Fruit fly (Drosophila melanogaster) whole organism, embryonic: ENCODE data around the gene CG12012.
A peak's percentile ranks its signal among the peaks of the same experiment; 100 is the strongest.

Experiments
- Bgb ChIP-seq: fragments of 200-800 bp; sonication (Bioruptor generic); IDR thresholded peaks from 2 replicates; pipeline ENCODE4 v1.3.6; 2022; ENCODE audit warnings: missing biosample characterization, missing genetic modification characterization; ENCODE audit not compliant: partially characterized antibody
- CG11247 ChIP-seq: fragments of 200-800 bp; sonication (Bioruptor generic); IDR thresholded peaks from 2 replicates; pipeline ENCODE4 v1.3.6; 2022; ENCODE audit warnings: missing biosample characterization, missing genetic modification characterization
- CG11504 ChIP-seq: fragments of 200-800 bp; sonication (Bioruptor generic); optimal IDR thresholded peaks from 3 replicates; lab custom pipeline; 2019; ENCODE audit warnings: missing biosample characterization, mild to moderate bottlenecking, missing genetic modification characterization, moderate library complexity
- CG11696 ChIP-seq: fragments of 200-800 bp; sonication (Bioruptor generic); IDR thresholded peaks from 2 replicates; pipeline ENCODE4 v1.3.6; 2022; ENCODE audit warnings: missing biosample characterization, missing genetic modification characterization
- CG14710 ChIP-seq: fragments of 200-800 bp; sonication (Bioruptor generic); optimal IDR thresholded peaks from 3 replicates; lab custom pipeline; 2019; ENCODE audit warnings: missing biosample characterization, mild to moderate bottlenecking, missing genetic modification characterization, moderate library complexity
- CG1529 ChIP-seq: fragments of 200-800 bp; sonication (Bioruptor generic); optimal IDR thresholded peaks from 3 replicates; lab custom pipeline; 2018; ENCODE audit warnings: missing biosample characterization, missing genetic modification characterization
- CG1647 ChIP-seq: fragments of 200-800 bp; sonication (Bioruptor generic); optimal IDR thresholded peaks from 3 replicates; lab custom pipeline; 2016; ENCODE audit warnings: missing biosample characterization, missing genetic modification characterization
- CG17328 ChIP-seq: fragments of 200-800 bp; sonication (Bioruptor generic); IDR thresholded peaks from 2 replicates; pipeline ENCODE4 v1.3.6; 2022; ENCODE audit warnings: missing biosample characterization, missing genetic modification characterization
- CG17361 ChIP-seq: fragments of 200-800 bp; sonication (Bioruptor generic); IDR thresholded peaks from 3 replicates; pipeline ENCODE4 v1.3.6; 2022; ENCODE audit warnings: missing biosample characterization, missing genetic modification characterization
- CG17912 ChIP-seq: fragments of 200-800 bp; sonication (Bioruptor generic); optimal IDR thresholded peaks from 2 replicates; lab custom pipeline; 2018; ENCODE audit warnings: missing biosample characterization, mild to moderate bottlenecking, missing genetic modification characterization
- CG32532 ChIP-seq: fragments of 200-800 bp; sonication (Bioruptor generic); IDR thresholded peaks from 2 replicates; pipeline ENCODE4 v1.3.6; 2022; ENCODE audit warnings: missing biosample characterization, missing genetic modification characterization
- CG32767 ChIP-seq: fragments of 200-800 bp; sonication (Bioruptor generic); IDR thresholded peaks from 2 replicates; pipeline ENCODE4 v1.3.6; 2022; ENCODE audit warnings: missing biosample characterization, missing genetic modification characterization
- CG43689 ChIP-seq: fragments of 200-800 bp; sonication (Bioruptor generic); IDR thresholded peaks from 2 replicates; pipeline ENCODE4 v1.3.6; 2022; ENCODE audit warnings: missing biosample characterization, missing genetic modification characterization
- CG4707 ChIP-seq: fragments of 200-800 bp; sonication (Bioruptor generic); optimal IDR thresholded peaks from 2 replicates; lab custom pipeline; 2018; ENCODE audit warnings: missing biosample characterization, mild to moderate bottlenecking, missing genetic modification characterization, moderate library complexity
- CG4854 ChIP-seq: fragments of 200-800 bp; sonication (Bioruptor generic); optimal IDR thresholded peaks from 2 replicates; lab custom pipeline; 2016; ENCODE audit warnings: missing biosample characterization, missing genetic modification characterization, inconsistent platforms
- CG6791 ChIP-seq: fragments of 200-800 bp; sonication (Bioruptor generic); IDR thresholded peaks from 3 replicates; pipeline ENCODE4 v1.3.6; 2022; ENCODE audit warnings: missing biosample characterization, missing genetic modification characterization; ENCODE audit not compliant: partially characterized antibody
- CG7372 ChIP-seq: fragments of 200-800 bp; sonication (Bioruptor generic); IDR thresholded peaks from 2 replicates; pipeline ENCODE4 v1.3.6; 2022; ENCODE audit warnings: missing biosample characterization, missing genetic modification characterization
- CG9727 ChIP-seq: fragments of 200-800 bp; sonication (Bioruptor generic); optimal IDR thresholded peaks from 3 replicates; lab custom pipeline; 2017; ENCODE audit warnings: missing biosample characterization, mild to moderate bottlenecking, missing genetic modification characterization
- CG9876 ChIP-seq: fragments of 200-800 bp; sonication (Bioruptor generic); optimal IDR thresholded peaks from 2 replicates; lab custom pipeline; 2016; ENCODE audit warnings: missing biosample characterization, missing genetic modification characterization
- D ChIP-seq, 2 experiments: fragments of 200-800 bp in 1 of 2; fragments of >200 bp in 1 of 2; sonication (Bioruptor generic) in 1 of 2; optimal IDR thresholded peaks; 2 replicates in 1 of 2; 3 replicates in 1 of 2; lab custom pipeline; 2017; ENCODE audit warnings: mild to moderate bottlenecking in 1 of 2, missing biosample characterization in 1 of 2, missing genetic modification characterization in 1 of 2, missing genetic modification reagents in 1 of 2
- Gsc ChIP-seq: fragments of 200-800 bp; sonication (Bioruptor generic); IDR thresholded peaks from 2 replicates; pipeline ENCODE4 v1.3.6; 2022; ENCODE audit warnings: missing biosample characterization, missing genetic modification characterization
- HLH4C ChIP-seq: fragments of 200-800 bp; sonication (Bioruptor generic); IDR thresholded peaks from 3 replicates; pipeline ENCODE4 v1.3.6; 2022; ENCODE audit warnings: missing biosample characterization, missing genetic modification characterization; ENCODE audit not compliant: partially characterized antibody
- HmgD ChIP-seq: fragments of 200-800 bp; sonication (Bioruptor generic); optimal IDR thresholded peaks from 3 replicates; lab custom pipeline; 2016; ENCODE audit warnings: missing biosample characterization, missing genetic modification characterization
- Hmr ChIP-seq: fragments of 200-800 bp; sonication (Bioruptor generic); optimal IDR thresholded peaks from 3 replicates; lab custom pipeline; 2017; ENCODE audit warnings: mild to moderate bottlenecking, missing biosample characterization, missing genetic modification reagents, missing genetic modification characterization
- Hr3 ChIP-seq: fragments of 200-800 bp; sonication (Bioruptor generic); optimal IDR thresholded peaks from 3 replicates; lab custom pipeline; 2016; ENCODE audit warnings: missing biosample characterization, missing genetic modification characterization
- Jarid2 ChIP-seq: fragments of 200-800 bp; sonication (Bioruptor generic); optimal IDR thresholded peaks from 3 replicates; lab custom pipeline; 2017; ENCODE audit warnings: mild to moderate bottlenecking, missing biosample characterization, missing genetic modification reagents, missing genetic modification characterization
- MTF-1 ChIP-seq: fragments of 200-800 bp; sonication (Bioruptor generic); optimal IDR thresholded peaks from 2 replicates; lab custom pipeline; 2018; ENCODE audit warnings: missing biosample characterization, mild to moderate bottlenecking, missing genetic modification characterization, borderline replicate concordance
- Mad ChIP-seq: fragments of 200-800 bp; sonication (Bioruptor generic); optimal IDR thresholded peaks from 2 replicates; lab custom pipeline; 2016; ENCODE audit warnings: missing biosample characterization, missing genetic modification characterization
- Mes4 ChIP-seq: fragments of 200-800 bp; sonication (Bioruptor generic); optimal IDR thresholded peaks from 2 replicates; lab custom pipeline; 2016; ENCODE audit warnings: missing biosample characterization, missing genetic modification characterization
- NK7.1 ChIP-seq: fragments of 200-800 bp; sonication (Bioruptor generic); optimal IDR thresholded peaks from 3 replicates; lab custom pipeline; 2016; ENCODE audit warnings: missing biosample characterization, missing genetic modification characterization
- YL-1 ChIP-seq: fragments of 200-800 bp; sonication (Bioruptor generic); optimal IDR thresholded peaks from 3 replicates; lab custom pipeline; 2017; ENCODE audit warnings: missing biosample characterization, mild to moderate bottlenecking, missing genetic modification characterization
- cg ChIP-seq: fragments of 200-800 bp; sonication (Bioruptor generic); optimal IDR thresholded peaks from 3 replicates; lab custom pipeline; 2019; ENCODE audit warnings: missing biosample characterization, mild to moderate bottlenecking, missing genetic modification characterization, moderate library complexity
- chif ChIP-seq, 2 experiments: fragments of 200-800 bp; sonication (Bioruptor generic); optimal IDR thresholded peaks; 3 replicates each; lab custom pipeline; 2016; ENCODE audit warnings: missing biosample characterization in 2 of 2, missing genetic modification characterization in 2 of 2
- crp ChIP-seq, 2 experiments: fragments of 200-800 bp; sonication (Bioruptor generic); optimal IDR thresholded peaks; 2 replicates in 1 of 2; 3 replicates in 1 of 2; lab custom pipeline; 2017; ENCODE audit warnings: missing biosample characterization in 2 of 2, missing genetic modification characterization in 2 of 2, mild to moderate bottlenecking in 1 of 2, moderate library complexity in 1 of 2
- esg ChIP-seq: fragments of 200-800 bp; sonication (Bioruptor generic); conservative IDR thresholded peaks from 2 replicates; pipeline ENCODE4 v1.3.6; 2022; ENCODE audit warnings: missing biosample characterization, missing genetic modification characterization
- fu2 ChIP-seq: fragments of 200-800 bp; sonication (Bioruptor generic); optimal IDR thresholded peaks from 2 replicates; lab custom pipeline; 2016; ENCODE audit warnings: missing biosample characterization, missing genetic modification characterization
- grn ChIP-seq: fragments of 200-800 bp; sonication (Bioruptor generic); optimal IDR thresholded peaks from 3 replicates; lab custom pipeline; 2017; ENCODE audit warnings: missing biosample characterization, missing genetic modification characterization
- gro ChIP-seq: fragments of 200-800 bp; sonication (Bioruptor generic); optimal IDR thresholded peaks from 2 replicates; lab custom pipeline; 2016; ENCODE audit warnings: missing biosample characterization, missing genetic modification characterization
- jing ChIP-seq: fragments of 200-800 bp; sonication (Bioruptor generic); optimal IDR thresholded peaks from 2 replicates; lab custom pipeline; 2018; ENCODE audit warnings: missing biosample characterization, mild to moderate bottlenecking, missing genetic modification characterization
- kay ChIP-seq: fragments of 200-800 bp; sonication (Bioruptor generic); optimal IDR thresholded peaks from 2 replicates; lab custom pipeline; 2016; ENCODE audit warnings: missing biosample characterization, missing genetic modification characterization
- klu ChIP-seq: fragments of 200-800 bp; sonication (Bioruptor generic); IDR thresholded peaks from 2 replicates; pipeline ENCODE4 v1.3.6; 2022; ENCODE audit warnings: missing biosample characterization, missing genetic modification characterization
- lilli ChIP-seq: fragments of 200-800 bp; sonication (Bioruptor generic); optimal IDR thresholded peaks from 3 replicates; lab custom pipeline; 2016; ENCODE audit warnings: missing biosample characterization, missing genetic modification characterization
- lola ChIP-seq, 3 experiments: fragments of >200 bp in 2 of 3; fragments of 200-800 bp in 1 of 3; sonication (Bioruptor generic) in 1 of 3; optimal IDR thresholded peaks; 2 replicates each; lab custom pipeline; 2017 to 2019; ENCODE audit warnings: missing biosample characterization in 3 of 3, missing genetic modification characterization in 3 of 3, mild to moderate bottlenecking in 1 of 3, moderate library complexity in 1 of 3
- nau ChIP-seq: fragments of 200-800 bp; sonication (Bioruptor generic); optimal IDR thresholded peaks from 3 replicates; lab custom pipeline; 2017; ENCODE audit warnings: missing biosample characterization, mild to moderate bottlenecking, missing genetic modification characterization, missing genetic modification reagents
- pan ChIP-seq, 4 experiments: fragments of >200 bp in 3 of 4; fragments of 200-800 bp in 1 of 4; sonication (Bioruptor generic) in 1 of 4; optimal IDR thresholded peaks in 3 of 4; IDR thresholded peaks in 1 of 4; 2 replicates each; pipeline versions ENCODE4 v1.3.6 to Lab custom; 2017 to 2022; ENCODE audit warnings: missing biosample characterization in 2 of 4, missing genetic modification characterization in 2 of 4, mixed read lengths in 1 of 4
- pb ChIP-seq: fragments of 200-800 bp; sonication (Bioruptor generic); optimal IDR thresholded peaks from 3 replicates; lab custom pipeline; 2016; ENCODE audit warnings: missing biosample characterization, missing genetic modification characterization
- rib ChIP-seq: fragments of 200-800 bp; sonication (Bioruptor generic); IDR thresholded peaks from 2 replicates; pipeline ENCODE4 v1.3.6; 2022; ENCODE audit warnings: missing biosample characterization, missing genetic modification characterization
- sens-2 ChIP-seq: fragments of 200-800 bp; sonication (Bioruptor generic); IDR thresholded peaks from 2 replicates; pipeline ENCODE4 v1.3.6; 2022; ENCODE audit warnings: missing biosample characterization, missing genetic modification characterization
- unpg ChIP-seq: fragments of 200-800 bp; sonication (Bioruptor generic); optimal IDR thresholded peaks from 3 replicates; lab custom pipeline; 2018; ENCODE audit warnings: missing biosample characterization, mild to moderate bottlenecking, missing genetic modification characterization, moderate library complexity

CG12012 gene

dm6 chr3L:3382489-3382879 is 5.9 kb downstream of the CG12012 start (continued):
- TF ChIP-seq fu2 (GFP tag; lab: Kevin White, UChicago) (peak; percentile 28), YL-1 (peak; percentile 33), Hmr (GFP tag; lab: Kevin White, UChicago) (peak; percentile 85), kay (GFP tag; lab: Kevin White, UChicago) (peak; percentile 58), CG14710 (tag; lab: Kevin White, UChicago) (peak; percentile 86), lilli (GFP tag; lab: Kevin White, UChicago) (peak; percentile 86), HLH4C (GFP tag; lab: Robert Waterston, UW) (no peak), klu (GFP tag; lab: Robert Waterston, UW) (peak; percentile 77), jing (peak; percentile 65), CG9727 (peak; percentile 85), NK7.1 (GFP tag; lab: Kevin White, UChicago) (peak; percentile 60), nau (GFP tag; lab: Kevin White, UChicago) (peak; percentile 68), sens-2 (GFP tag; lab: Robert Waterston, UW) (peak; percentile 83), CG17912 (GFP tag; lab: Kevin White, UChicago) (no peak), CG1647 (GFP tag; lab: Kevin White, UChicago) (peak; percentile 79), CG17328 (GFP tag; lab: Robert Waterston, UW) (peak; percentile 87), HmgD (GFP tag; lab: Kevin White, UChicago) (peak; percentile 32), CG6791 (GFP tag; lab: Robert Waterston, UW) (no peak), CG1529 (peak; percentile 76), D (optimal IDR thresholded peaks at IDR 0.05; lab: Kevin White, UChicago) (no peak), D (GFP tag; optimal IDR thresholded peaks at IDR 0.05; lab: Kevin White, UChicago) (peak; percentile 79), chif (GFP tag; optimal IDR thresholded peaks at IDR 0.05; lab: Kevin White, UChicago) (peak; percentile 76 to 86), Bgb (no peak), pan (optimal IDR thresholded peaks at IDR 0.05; lab: Kevin White, UChicago) (no peak), pan (GFP tag; optimal IDR thresholded peaks at IDR 0.05 in 1 of 2, IDR thresholded peaks at IDR 0.05 in 1 of 2) (peak in 1 of 2 experiments; percentile 89), CG7372 (GFP tag; lab: Robert Waterston, UW) (peak; percentile 74), CG43689 (GFP tag; lab: Robert Waterston, UW) (peak; percentile 69), CG11696 (GFP tag; lab: Robert Waterston, UW) (peak; percentile 57), CG17361 (GFP tag; lab: Robert Waterston, UW) (peak; percentile 81), CG4707 (GFP tag; lab: Kevin White, UChicago) (peak; percentile 63), pb (GFP tag; lab: Kevin White, UChicago) (peak; percentile 25), CG11247 (GFP tag; lab: Robert Waterston, UW) (peak; percentile 78), Gsc (peak; percentile 44; the same call in 1 of the 2 replicates), esg (GFP tag; lab: Robert Waterston, UW) (peak; percentile 80), CG11504 (tag; lab: Kevin White, UChicago) (peak; percentile 88), Mad (GFP tag; lab: Kevin White, UChicago) (peak; percentile 76), MTF-1 (GFP tag; lab: Kevin White, UChicago) (peak; percentile 47), grn (GFP tag; lab: Kevin White, UChicago) (peak; percentile 11), Hr3 (GFP tag; lab: Kevin White, UChicago) (peak; percentile 78), cg (GFP tag; lab: Kevin White, UChicago) (no peak), Mes4 (GFP tag; lab: Kevin White, UChicago) (peak; percentile 59), gro (GFP tag; lab: Kevin White, UChicago) (peak; percentile 85), CG9876 (peak; percentile 35), unpg (peak; percentile 91), Jarid2 (GFP tag; lab: Kevin White, UChicago) (peak; percentile 22), CG4854 (GFP tag; lab: Kevin White, UChicago) (peak; percentile 86), crp (GFP tag; optimal IDR thresholded peaks at IDR 0.05; lab: Kevin White, UChicago) (peak in 1 of 2 experiments; percentile 30), CG32767 (GFP tag; lab: Robert Waterston, UW) (peak; percentile 56; the same call in 1 of the 2 replicates), lola (GFP tag; optimal IDR thresholded peaks at IDR 0.05; lab: Kevin White, UChicago) (peak in 1 of 3 experiments; percentile 90), CG32532 (GFP tag; lab: Robert Waterston, UW) (peak; percentile 93), rib (GFP tag; lab: Robert Waterston, UW) (peak; percentile 60)
